Worm (Caenorhabditis elegans) whole organism, late embryonic: Measurements from ENCODE around the gene Y48E1C.4.

Experiments used
- Y22D7AL.16 ChIP-seq: sonication (generic microtip); optimal IDR thresholded peaks from 2 replicates; lab custom pipeline; 2016; ENCODE audit warnings: missing genetic modification characterization, missing compliant biosample characterization
- ceh-48 ChIP-seq: sonication (generic microtip); optimal IDR thresholded peaks from 2 replicates; lab custom pipeline; 2016; ENCODE audit warnings: missing genetic modification characterization, inconsistent platforms, missing compliant biosample characterization
- nfya-1 ChIP-seq: sonication (generic microtip); optimal IDR thresholded peaks from 2 replicates; lab custom pipeline; 2017; ENCODE audit warnings: missing genetic modification characterization, mild to moderate bottlenecking, missing compliant biosample characterization, antibody characterized with exemption, moderate library complexity
- pha-4 ChIP-seq: fragments of 150-350 bp; optimal IDR thresholded peaks from 2 replicates; lab custom pipeline; 2018; ENCODE audit warnings: missing biosample characterization, missing genetic modification reagents, missing genetic modification characterization
- pros-1 ChIP-seq: fragments of 150-350 bp; optimal IDR thresholded peaks from 2 replicates; lab custom pipeline; 2014; ENCODE audit warnings: missing biosample characterization, missing genetic modification reagents, missing genetic modification characterization
- sdc-2 ChIP-seq: sonication (generic microtip); optimal IDR thresholded peaks from 2 replicates; lab custom pipeline; 2016; ENCODE audit warnings: missing genotype, missing genetic modification characterization, missing compliant biosample characterization
- tbx-2 ChIP-seq: sonication (generic microtip); optimal IDR thresholded peaks from 2 replicates; lab custom pipeline; 2016; ENCODE audit warnings: missing genetic modification characterization, missing compliant biosample characterization
- unc-86 ChIP-seq: sonication (generic microtip); optimal IDR thresholded peaks from 2 replicates; lab custom pipeline; 2016; ENCODE audit warnings: missing genetic modification characterization, missing compliant biosample characterization

- no peak for TF ChIP-seq tbx-2 (tag; lab: Kevin White, UChicago)
- TF ChIP-seq pha-4, result no peak
- no peak for TF ChIP-seq pros-1 (tag; lab: Kevin White, UChicago)
- no peak for TF ChIP-seq ceh-48 (tag; lab: Kevin White, UChicago)
- TF ChIP-seq nfya-1 (tag; lab: Kevin White, UChicago), result peak; percentile 99
- no peak for TF ChIP-seq sdc-2 (tag; lab: Kevin White, UChicago)
- no peak for TF ChIP-seq unc-86 (tag; lab: Kevin White, UChicago)
- TF ChIP-seq Y22D7AL.16 (tag; lab: Kevin White, UChicago), result no peak
Measured at ce11 chrII:13446597-13446996, 10.0 kb upstream of the Y48E1C.4 start.
